Worm (Caenorhabditis elegans) whole organism, midembryonic: ENCODE results near the gene T28C6.3.

ENCODE experiments used
- flt-1 ChIP-seq: fragments of 200-800 bp; sonication (Bioruptor generic); IDR thresholded peaks from 2 replicates; pipeline ENCODE4 v1.3.6; 2022; ENCODE audit warnings: missing genetic modification characterization, missing compliant biosample characterization
- klf-2 ChIP-seq: fragments of 200-800 bp; sonication (Bioruptor generic); conservative IDR thresholded peaks from 2 replicates; pipeline ENCODE4 v1.3.6; 2022; ENCODE audit warnings: missing genetic modification reagents, missing genetic modification characterization, missing compliant biosample characterization
- med-1 ChIP-seq: sonication (generic microtip); optimal IDR thresholded peaks from 2 replicates; lab custom pipeline; 2017; ENCODE audit warnings: missing genetic modification characterization, mild to moderate bottlenecking, missing compliant biosample characterization, antibody characterized with exemption, missing genetic modification reagents; ENCODE audit not compliant: insufficient read depth
- ref-1 ChIP-seq: fragments of 200-800 bp; sonication (Bioruptor generic); conservative IDR thresholded peaks from 2 replicates; pipeline ENCODE4 v1.3.6; 2022; ENCODE audit warnings: missing genetic modification reagents, missing genetic modification characterization, missing compliant biosample characterization
- tab-1 ChIP-seq: fragments of 200-800 bp; sonication (Bioruptor generic); IDR thresholded peaks from 2 replicates; pipeline ENCODE4 v1.3.6; 2022; ENCODE audit warnings: missing genetic modification characterization, missing compliant biosample characterization
- ztf-29 ChIP-seq: fragments of 200-800 bp; sonication (Bioruptor generic); IDR thresholded peaks from 2 replicates; pipeline ENCODE4 v1.3.6; 2022; ENCODE audit warnings: missing genetic modification reagents, missing genetic modification characterization, missing compliant biosample characterization

DNA sequence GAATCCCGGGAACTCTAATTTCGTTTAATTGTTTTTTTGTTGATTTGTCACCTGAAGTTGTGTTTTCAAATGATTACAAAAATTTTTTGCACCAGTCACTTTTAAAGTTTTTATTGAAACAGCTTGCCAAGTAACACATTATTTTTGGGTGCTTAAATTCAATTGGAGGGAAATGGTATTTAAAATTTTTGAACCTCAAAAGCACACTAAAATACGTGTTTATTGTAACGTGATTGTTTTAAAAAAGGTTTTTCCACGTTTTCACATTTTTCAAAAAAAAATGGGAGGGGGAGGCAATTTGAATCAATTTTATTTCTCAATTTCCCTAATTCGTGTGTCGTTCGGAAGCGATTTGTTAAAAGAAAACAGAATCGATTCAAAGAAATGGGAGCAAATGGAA, 1.0 kb downstream of the T28C6.3 start, which contains the start of gene T28C6.5:
- TF ChIP-seq med-1 (GFP tag; lab: Kevin White, UChicago) = no peak
- no peak for TF ChIP-seq ref-1 (GFP tag; lab: Robert Waterston, UW)
- TF ChIP-seq ztf-29 = no peak
- no peak for TF ChIP-seq flt-1
- no peak for TF ChIP-seq tab-1 (GFP tag; lab: Robert Waterston, UW)
- TF ChIP-seq klf-2 (GFP tag; lab: Robert Waterston, UW) = no peak
